Worm (Caenorhabditis elegans) whole organism, late embryonic: ENCODE results near the gene ung-1.

ENCODE experiments used
- ama-1 ChIP-seq: fragments of 150-350 bp; optimal IDR thresholded peaks from 2 replicates; lab custom pipeline; 2014
- ceh-48 ChIP-seq: sonication (generic microtip); optimal IDR thresholded peaks from 2 replicates; lab custom pipeline; 2016; ENCODE audit warnings: missing genetic modification characterization, inconsistent platforms, missing compliant biosample characterization

DNA sequence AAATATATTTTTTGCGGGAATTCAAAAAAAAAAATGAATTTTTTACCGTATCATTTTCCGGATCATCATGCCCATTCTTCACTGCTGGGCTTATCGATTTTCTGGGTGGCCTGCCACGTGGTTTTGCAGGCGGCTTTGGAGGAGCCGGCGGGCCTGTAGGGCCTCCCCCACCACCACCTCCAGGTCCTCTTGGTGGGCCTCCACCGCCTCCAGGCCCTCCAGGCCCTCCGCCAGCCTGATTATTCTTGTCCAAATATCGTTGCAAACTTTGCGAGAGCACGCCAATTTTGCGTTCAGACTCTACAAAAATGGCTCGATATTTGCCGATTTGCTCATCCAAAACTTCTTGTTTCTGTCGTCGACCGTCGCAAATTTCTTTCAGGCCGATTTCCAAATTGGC, 22.8 kb downstream of the ung-1 start:
- no peak for TF ChIP-seq ceh-48 (tag; lab: Kevin White, UChicago)
- no peak for TF ChIP-seq ama-1 (lab: Kevin White, UChicago)
